Fruit fly (Drosophila melanogaster) whole organism, adult: ENCODE measurements around the gene yata.

Experiments
- CG11617 ChIP-seq: fragments of 200-800 bp; sonication (Bioruptor generic); optimal IDR thresholded peaks from 2 replicates; lab custom pipeline; 2017; ENCODE audit warnings: mild to moderate bottlenecking, missing biosample characterization, missing genetic modification reagents, missing genetic modification characterization
- CG1620 ChIP-seq: fragments of 200-800 bp; sonication (Bioruptor generic); optimal IDR thresholded peaks from 2 replicates; lab custom pipeline; 2016; ENCODE audit warnings: missing biosample characterization, missing genetic modification characterization
- CG5204 ChIP-seq: fragments of 200-800 bp; sonication (Bioruptor generic); optimal IDR thresholded peaks from 2 replicates; lab custom pipeline; 2016; ENCODE audit warnings: missing biosample characterization, missing genetic modification characterization
- CG7101 ChIP-seq: fragments of 200-800 bp; sonication (Bioruptor generic); optimal IDR thresholded peaks from 2 replicates; lab custom pipeline; 2018; ENCODE audit warnings: missing biosample characterization, mild to moderate bottlenecking, missing genetic modification characterization, moderate library complexity
- cnc ChIP-seq, 2 experiments: fragments of >200 bp; optimal IDR thresholded peaks; 2 replicates each; lab custom pipeline; 2017
- tj ChIP-seq: fragments of 200-800 bp; sonication (Bioruptor generic); optimal IDR thresholded peaks from 3 replicates; lab custom pipeline; 2017; ENCODE audit warnings: missing biosample characterization, mild to moderate bottlenecking, missing genetic modification characterization, moderate library complexity

- TF ChIP-seq CG11617 (GFP tag; lab: Kevin White, UChicago) = no peak
- TF ChIP-seq CG7101 (tag; lab: Kevin White, UChicago) = no peak
- TF ChIP-seq CG1620 (GFP tag; lab: Kevin White, UChicago) = no peak
- no peak for TF ChIP-seq tj (GFP tag; lab: Kevin White, UChicago)
- TF ChIP-seq CG5204 (GFP tag; lab: Kevin White, UChicago) = no peak
- TF ChIP-seq cnc (optimal IDR thresholded peaks at IDR 0.05; lab: Kevin White, UChicago) = no peak
These were observed 47.3 kb upstream of the yata start for dm6 chr3R:29701739-29702138.
